Fruit fly (Drosophila melanogaster) whole organism, embryonic: ENCODE results near the gene CG34453.

Experiments used
- BEAF-32 ChIP-seq: fragments of 200-800 bp; sonication (Bioruptor generic); optimal IDR thresholded peaks from 3 replicates; lab custom pipeline; 2017; ENCODE audit warnings: missing biosample characterization, missing genetic modification characterization, mild to moderate bottlenecking, moderate library complexity, missing genetic modification reagents
- CG10543 ChIP-seq: fragments of 200-800 bp; sonication (Bioruptor generic); optimal IDR thresholded peaks from 3 replicates; lab custom pipeline; 2017; ENCODE audit warnings: missing biosample characterization, mild to moderate bottlenecking, missing genetic modification characterization, moderate library complexity
- CG11093 ChIP-seq: fragments of 200-800 bp; sonication (Bioruptor generic); IDR thresholded peaks from 3 replicates; pipeline ENCODE4 v1.3.6; 2022; ENCODE audit warnings: missing biosample characterization, missing genetic modification characterization
- CG12071 ChIP-seq: fragments of 200-800 bp; sonication (Bioruptor generic); optimal IDR thresholded peaks from 3 replicates; lab custom pipeline; 2018; ENCODE audit warnings: missing biosample characterization, mild to moderate bottlenecking, missing genetic modification characterization
- CG12391 ChIP-seq: fragments of 200-800 bp; sonication (Bioruptor generic); optimal IDR thresholded peaks from 3 replicates; lab custom pipeline; 2018; ENCODE audit warnings: missing biosample characterization, mild to moderate bottlenecking, missing genetic modification characterization, moderate library complexity
- CG13296 ChIP-seq: fragments of 200-800 bp; sonication (Bioruptor generic); optimal IDR thresholded peaks from 3 replicates; lab custom pipeline; 2018; ENCODE audit warnings: missing biosample characterization, mild to moderate bottlenecking, missing genetic modification characterization
- CG13894 ChIP-seq: fragments of 200-800 bp; sonication (Bioruptor generic); optimal IDR thresholded peaks from 3 replicates; lab custom pipeline; 2018; ENCODE audit warnings: missing biosample characterization, mild to moderate bottlenecking, missing genetic modification characterization, moderate library complexity
- CG16813 ChIP-seq: fragments of 200-800 bp; sonication (Bioruptor generic); IDR thresholded peaks from 3 replicates; pipeline ENCODE4 v1.3.6; 2022; ENCODE audit warnings: missing biosample characterization, missing genetic modification characterization; ENCODE audit not compliant: partially characterized antibody
- CG2199 ChIP-seq: fragments of 200-800 bp; sonication (Bioruptor generic); IDR thresholded peaks from 3 replicates; pipeline ENCODE4 v1.3.6; 2022; ENCODE audit warnings: missing biosample characterization, missing genetic modification characterization
- CG2202 ChIP-seq: fragments of 200-800 bp; sonication (Bioruptor generic); optimal IDR thresholded peaks from 2 replicates; lab custom pipeline; 2018; ENCODE audit warnings: missing biosample characterization, mild to moderate bottlenecking, missing genetic modification characterization
- CG32767 ChIP-seq: fragments of 200-800 bp; sonication (Bioruptor generic); IDR thresholded peaks from 2 replicates; pipeline ENCODE4 v1.3.6; 2022; ENCODE audit warnings: missing biosample characterization, missing genetic modification characterization
- CG3847 ChIP-seq: fragments of 200-800 bp; sonication (Bioruptor generic); IDR thresholded peaks from 2 replicates; pipeline ENCODE4 v1.3.6; 2022; ENCODE audit warnings: missing biosample characterization, missing genetic modification characterization
- CG5245 ChIP-seq: fragments of 200-800 bp; sonication (Bioruptor generic); optimal IDR thresholded peaks from 3 replicates; lab custom pipeline; 2016; ENCODE audit warnings: missing biosample characterization, missing genetic modification characterization
- CG6791 ChIP-seq: fragments of 200-800 bp; sonication (Bioruptor generic); IDR thresholded peaks from 3 replicates; pipeline ENCODE4 v1.3.6; 2022; ENCODE audit warnings: missing biosample characterization, missing genetic modification characterization; ENCODE audit not compliant: partially characterized antibody
- Chrac-16 ChIP-seq: fragments of 200-800 bp; sonication (Bioruptor generic); optimal IDR thresholded peaks from 3 replicates; lab custom pipeline; 2016; ENCODE audit warnings: missing biosample characterization, missing genetic modification characterization
- Deaf1 ChIP-seq: fragments of 200-800 bp; optimal IDR thresholded peaks from 3 replicates; lab custom pipeline; 2019; ENCODE audit warnings: missing biosample characterization, mild to moderate bottlenecking, missing genetic modification characterization, moderate library complexity
- Dip2 ChIP-seq: fragments of 200-800 bp; sonication (Bioruptor generic); IDR thresholded peaks from 2 replicates; pipeline ENCODE4 v1.3.6; 2022; ENCODE audit warnings: missing biosample characterization, missing genetic modification characterization
- Doc3 ChIP-seq: fragments of 200-800 bp; sonication (Bioruptor generic); IDR thresholded peaks from 3 replicates; pipeline ENCODE4 v1.3.6; 2022; ENCODE audit warnings: missing biosample characterization, missing genetic modification characterization; ENCODE audit not compliant: partially characterized antibody
- Ets97D ChIP-seq: fragments of 200-800 bp; sonication (Bioruptor generic); optimal IDR thresholded peaks from 3 replicates; lab custom pipeline; 2016; ENCODE audit warnings: missing biosample characterization, missing genetic modification characterization
- Gug ChIP-seq: fragments of 200-800 bp; sonication (Bioruptor generic); IDR thresholded peaks from 4 replicates; pipeline ENCODE4 v1.3.6; 2022; ENCODE audit warnings: missing biosample characterization, missing genetic modification characterization
- Oaz ChIP-seq: fragments of 200-800 bp; sonication (Bioruptor generic); IDR thresholded peaks from 2 replicates; pipeline ENCODE4 v1.3.6; 2022; ENCODE audit warnings: missing biosample characterization, missing genetic modification characterization
- Rfx ChIP-seq: fragments of 200-800 bp; sonication (Bioruptor generic); IDR thresholded peaks from 2 replicates; pipeline ENCODE4 v1.3.6; 2022; ENCODE audit warnings: missing biosample characterization, missing genetic modification characterization
- Trl ChIP-seq, 3 experiments: fragments of >200 bp in 2 of 3; fragments of 200-800 bp in 1 of 3; sonication (Bioruptor generic) in 1 of 3; optimal IDR thresholded peaks; 2 replicates in 1 of 3; 3 replicates in 2 of 3; lab custom pipeline; 2016 to 2017; ENCODE audit warnings: missing biosample characterization in 1 of 3, missing genetic modification characterization in 1 of 3
- ara ChIP-seq: fragments of 200-800 bp; sonication (Bioruptor generic); IDR thresholded peaks from 2 replicates; pipeline ENCODE4 v1.3.6; 2022; ENCODE audit warnings: missing biosample characterization, missing genetic modification characterization
- br ChIP-seq: fragments of >200 bp; optimal IDR thresholded peaks from 2 replicates; lab custom pipeline; 2017
- crp ChIP-seq, 2 experiments: fragments of 200-800 bp; sonication (Bioruptor generic); optimal IDR thresholded peaks; 2 replicates in 1 of 2; 3 replicates in 1 of 2; lab custom pipeline; 2017; ENCODE audit warnings: missing biosample characterization in 2 of 2, missing genetic modification characterization in 2 of 2, mild to moderate bottlenecking in 1 of 2, moderate library complexity in 1 of 2
- ewg ChIP-seq: fragments of 200-800 bp; sonication (Bioruptor generic); optimal IDR thresholded peaks from 3 replicates; lab custom pipeline; 2017; ENCODE audit warnings: mild to moderate bottlenecking, missing biosample characterization, missing genetic modification reagents, missing genetic modification characterization
- inv ChIP-seq: fragments of 200-800 bp; sonication (Bioruptor generic); IDR thresholded peaks from 2 replicates; pipeline ENCODE4 v1.3.6; 2022; ENCODE audit warnings: missing biosample characterization, missing genetic modification characterization; ENCODE audit not compliant: partially characterized antibody
- nerfin-1 ChIP-seq: fragments of 200-800 bp; sonication (Bioruptor generic); optimal IDR thresholded peaks from 3 replicates; lab custom pipeline; 2019; ENCODE audit warnings: missing biosample characterization, mild to moderate bottlenecking, missing genetic modification characterization, moderate library complexity
- pros ChIP-seq: fragments of 200-800 bp; sonication (Bioruptor generic); optimal IDR thresholded peaks from 3 replicates; lab custom pipeline; 2019; ENCODE audit warnings: missing biosample characterization, mild to moderate bottlenecking, missing genetic modification characterization, moderate library complexity
- ranshi ChIP-seq: fragments of 200-800 bp; sonication (Bioruptor generic); IDR thresholded peaks from 2 replicates; pipeline ENCODE4 v1.3.6; 2022; ENCODE audit warnings: missing biosample characterization, missing genetic modification characterization
- sc ChIP-seq, 3 experiments: fragments of >200 bp in 2 of 3; fragments of 200-800 bp in 1 of 3; sonication (Bioruptor generic) in 1 of 3; optimal IDR thresholded peaks; 2 replicates in 2 of 3; 3 replicates in 1 of 3; lab custom pipeline; 2017; ENCODE audit warnings: mild to moderate bottlenecking in 1 of 3, missing biosample characterization in 1 of 3, missing genetic modification characterization in 1 of 3, missing genetic modification reagents in 1 of 3
- sens ChIP-seq: fragments of 200-800 bp; sonication (Bioruptor generic); peaks from one replicate; lab custom pipeline; 2016; ENCODE audit warnings: missing biosample characterization, missing genetic modification characterization
- slp2 ChIP-seq: fragments of 200-800 bp; sonication (Bioruptor generic); optimal IDR thresholded peaks from 2 replicates; lab custom pipeline; 2016; ENCODE audit warnings: missing biosample characterization, missing genetic modification characterization
- tin ChIP-seq: fragments of 200-800 bp; sonication (Bioruptor generic); optimal IDR thresholded peaks from 3 replicates; lab custom pipeline; 2016; ENCODE audit warnings: missing biosample characterization, missing genetic modification characterization
- trem ChIP-seq: fragments of 200-800 bp; optimal IDR thresholded peaks from 3 replicates; lab custom pipeline; 2019; ENCODE audit warnings: missing biosample characterization, mild to moderate bottlenecking, missing genetic modification characterization, moderate library complexity
- twi ChIP-seq: fragments of 200-800 bp; optimal IDR thresholded peaks from 2 replicates; lab custom pipeline; 2019; ENCODE audit warnings: missing biosample characterization, mild to moderate bottlenecking, missing genetic modification characterization, moderate library complexity
- tx ChIP-seq: fragments of 200-800 bp; sonication (Bioruptor generic); optimal IDR thresholded peaks from 2 replicates; lab custom pipeline; 2016; ENCODE audit warnings: missing biosample characterization, missing genetic modification characterization
- vvl ChIP-seq: fragments of 200-800 bp; sonication (Bioruptor generic); IDR thresholded peaks from 2 replicates; pipeline ENCODE4 v1.3.6; 2022; ENCODE audit warnings: missing biosample characterization, missing genetic modification characterization
- z ChIP-seq: fragments of 200-800 bp; sonication (Bioruptor generic); IDR thresholded peaks from 3 replicates; pipeline ENCODE4 v1.3.6; 2022; ENCODE audit warnings: missing biosample characterization, missing genetic modification characterization

CG34453 gene

DNA sequence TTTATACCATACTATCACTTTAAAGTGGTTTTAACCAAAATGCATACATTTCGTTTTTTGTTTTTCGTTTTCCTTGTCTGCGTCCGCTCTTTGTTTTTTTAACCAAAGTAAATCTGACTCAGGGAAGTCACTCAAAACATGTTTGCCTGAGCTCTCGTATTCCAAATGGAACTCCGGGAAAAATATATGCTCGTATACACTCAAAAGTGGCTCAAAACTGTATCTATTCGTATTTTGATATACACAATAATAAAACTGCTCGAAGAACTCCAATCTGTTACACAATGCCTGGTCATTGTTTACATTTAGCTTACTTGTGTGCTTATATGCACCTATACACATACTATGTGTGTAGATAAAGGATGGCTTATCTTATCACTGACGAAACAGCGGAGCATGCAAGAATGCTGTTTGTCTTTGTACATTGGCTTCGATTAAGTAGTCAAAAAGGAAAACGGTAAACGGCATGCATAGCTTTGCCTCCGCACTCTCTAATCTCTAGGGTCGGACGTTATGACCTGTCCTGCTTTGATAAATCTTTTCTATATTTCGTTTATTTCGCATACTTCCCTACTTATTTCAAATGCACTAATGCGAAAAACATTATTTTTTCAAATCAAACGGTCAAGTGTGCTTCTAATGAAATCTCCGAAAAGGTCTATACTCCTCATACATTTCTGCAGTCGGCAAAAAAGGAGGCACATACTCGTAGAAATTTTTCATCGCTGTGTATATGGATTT lies 37.8 kb upstream of the CG34453 start, which contains the start of gene miple2 (continued):
- TF ChIP-seq BEAF-32 (GFP tag; lab: Kevin White, UChicago) (no peak), CG32767 (GFP tag; lab: Robert Waterston, UW) (peak; percentile 88), Chrac-16 (no peak), slp2 (GFP tag; lab: Kevin White, UChicago) (peak; percentile 33), Oaz (no peak), CG5245 (GFP tag; lab: Kevin White, UChicago) (no peak), tin (GFP tag; lab: Kevin White, UChicago) (no peak)

DNA sequence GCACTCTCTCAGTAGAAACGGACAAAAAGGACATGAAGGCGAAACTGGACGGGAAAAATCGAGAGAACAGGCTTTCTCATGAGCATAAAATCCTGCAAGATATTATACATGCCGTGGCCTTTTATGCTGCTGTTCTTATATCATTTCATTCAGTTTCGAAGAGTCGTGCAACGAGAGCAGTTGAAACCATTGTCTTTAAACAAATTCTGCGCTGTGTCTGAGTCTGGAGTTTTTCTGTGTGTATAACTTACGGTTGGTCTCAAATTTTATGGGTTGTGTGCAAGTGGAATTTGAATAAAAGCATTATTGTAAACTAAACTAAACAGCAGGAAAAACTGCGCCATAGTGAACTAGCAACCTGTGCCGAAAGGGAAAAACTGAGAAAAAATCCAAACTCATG lies 34.5 kb upstream of the CG34453 start:
- peak; percentile 7 for TF ChIP-seq nerfin-1 (tag; lab: Kevin White, UChicago)
- no peak for TF ChIP-seq sc (optimal IDR thresholded peaks at IDR 0.05; lab: Kevin White, UChicago)
- no peak for TF ChIP-seq sc (GFP tag; optimal IDR thresholded peaks at IDR 0.05; lab: Kevin White, UChicago)
- no peak for TF ChIP-seq CG13296 (GFP tag; lab: Kevin White, UChicago)
- TF ChIP-seq ewg (GFP tag; lab: Kevin White, UChicago): peak; percentile 37
- peak in 1 of 2 experiments; percentile 44 for TF ChIP-seq Trl (optimal IDR thresholded peaks at IDR 0.05; lab: Kevin White, UChicago)
- no peak for TF ChIP-seq Trl (GFP tag; optimal IDR thresholded peaks at IDR 0.05; lab: Kevin White, UChicago)
- TF ChIP-seq CG2199: 0 out of 3 replicates have a peak, but pooled peaks have one; percentile 26
- TF ChIP-seq z: peak; percentile 65; the same call in 1 of the 3 replicates

DNA sequence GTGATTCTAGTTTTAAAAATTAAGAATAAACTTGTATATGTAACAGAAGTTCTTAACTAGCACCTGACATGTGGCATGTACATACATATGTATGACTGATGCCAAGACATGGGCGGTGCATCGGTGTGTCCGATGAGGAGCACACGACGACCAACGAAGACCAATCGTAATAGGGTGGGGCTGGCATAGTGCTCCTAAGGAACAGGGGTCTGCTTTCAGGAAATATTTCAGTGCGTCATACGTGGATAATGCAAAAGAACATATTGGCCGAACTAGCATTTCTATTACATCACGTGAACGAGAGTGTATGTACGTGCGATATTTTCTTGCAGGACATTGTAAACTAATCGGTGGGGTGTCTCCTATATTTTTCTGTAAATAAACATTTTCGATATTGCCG lies 33.9 kb upstream of the CG34453 start, which contains the start of gene miple1:
Gene miple1 (plus strand): TSS at position 217 of the 400 bp plus-strand sequence.
- TF ChIP-seq CG13894 (peak; percentile 29), Deaf1 (tag; lab: Kevin White, UChicago) (peak; percentile 85), CG10543 (GFP tag; lab: Kevin White, UChicago) (no peak), sens (GFP tag; lab: Kevin White, UChicago) (peak; percentile 61)

DNA sequence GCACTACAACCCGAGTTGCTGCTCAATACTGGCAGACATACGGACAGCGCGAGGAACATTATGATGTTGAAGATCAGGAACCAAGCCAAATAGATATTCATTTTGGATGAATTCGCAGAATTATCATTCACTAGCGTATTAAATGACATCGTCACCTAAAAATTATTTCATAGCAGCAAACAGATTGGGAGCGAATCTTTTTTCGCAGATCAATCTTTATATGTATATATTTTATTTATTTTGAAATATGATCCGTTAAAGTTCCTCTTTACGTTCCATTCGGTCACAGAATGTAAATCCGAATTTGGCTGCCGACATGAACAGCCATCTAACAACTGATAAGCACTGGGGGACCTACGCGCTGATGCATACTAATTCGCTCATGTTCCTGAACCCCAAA lies 32.7 kb upstream of the CG34453 start, which contains the start of gene CG34263:
Gene CG34263 (minus strand): TSS at position 101 of the 400 bp plus-strand sequence.
- TF ChIP-seq Oaz (no peak), CG6791 (GFP tag; lab: Robert Waterston, UW) (peak; percentile 13; the same call in 1 of the 3 replicates), vvl (GFP tag; lab: Robert Waterston, UW) (peak; percentile 33; the same call in 1 of the 2 replicates), ara (no peak), CG12391 (no peak)
- TF ChIP-seq, all 482 proteins: peak for 2

DNA sequence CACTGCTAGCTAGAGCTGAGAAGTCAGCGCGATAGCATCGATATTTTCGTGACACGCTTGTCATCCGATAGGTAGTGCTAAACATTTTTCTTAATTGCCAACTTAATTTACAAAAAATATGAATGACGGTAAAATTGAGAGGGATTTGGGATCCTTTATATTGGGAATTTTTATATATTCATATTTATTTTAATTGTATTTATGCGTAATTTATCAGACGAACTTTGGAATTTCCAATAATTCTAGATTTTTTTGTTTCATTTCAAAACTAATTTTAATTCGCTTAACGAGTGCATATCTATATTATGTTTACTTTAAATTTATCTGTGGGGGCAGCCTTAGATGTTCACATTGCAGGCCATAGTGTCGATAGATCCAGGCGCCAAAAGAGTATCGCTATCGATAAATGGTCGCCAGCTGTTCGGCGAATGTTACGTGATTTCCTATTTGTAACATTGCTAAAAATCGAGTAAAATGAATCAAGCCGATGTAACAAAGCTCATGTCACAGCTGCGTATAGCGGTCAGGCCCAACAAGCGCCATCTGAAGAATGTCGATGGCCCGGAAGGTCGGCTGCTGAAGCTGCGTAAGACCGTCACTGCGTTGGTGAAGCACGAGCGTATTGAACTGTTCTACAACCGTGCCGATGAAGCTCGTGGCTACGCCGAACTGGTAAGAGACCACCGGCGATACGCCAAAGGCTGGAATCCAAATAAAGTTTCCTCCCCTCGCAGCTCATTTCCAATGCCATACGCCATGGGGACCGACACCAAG lies 31.4 kb upstream of the CG34453 start, which contains the start of the genes Tudor-SN and mRpL17:
Gene Tudor-SN (minus strand): TSS at position 3 of the 774 bp plus-strand sequence.
Gene mRpL17 (plus strand): TSS at position 402 of the 774 bp plus-strand sequence.
- peak; percentile 66 for TF ChIP-seq Rfx (GFP tag; lab: Robert Waterston, UW)
- TF ChIP-seq CG16813 (GFP tag; lab: Robert Waterston, UW): peak; percentile 98
- peak; percentile 98 for TF ChIP-seq inv (GFP tag; lab: Robert Waterston, UW)
- no peak for TF ChIP-seq ranshi (GFP tag; lab: Robert Waterston, UW)
- TF ChIP-seq CG11093 (GFP tag; lab: Robert Waterston, UW): no peak
- peak in 1 of 2 experiments; percentile 83 for TF ChIP-seq crp (GFP tag; optimal IDR thresholded peaks at IDR 0.05; lab: Kevin White, UChicago)
- TF ChIP-seq br: no peak
- TF ChIP-seq Dip2 (GFP tag; lab: Robert Waterston, UW): no peak
- TF ChIP-seq tx (GFP tag; lab: Kevin White, UChicago): no peak
- TF ChIP-seq CG3847 (GFP tag; lab: Robert Waterston, UW): peak; percentile 59
- TF ChIP-seq twi (tag; lab: Kevin White, UChicago): no peak
- TF ChIP-seq Doc3 (GFP tag; lab: Robert Waterston, UW): peak; percentile 84
- TF ChIP-seq Gug (GFP tag; lab: Robert Waterston, UW): peak; percentile 54; the same call in 1 of the 4 replicates
- TF ChIP-seq pros (GFP tag; lab: Kevin White, UChicago): no peak
- no peak for TF ChIP-seq CG2202 (tag; lab: Kevin White, UChicago)
- peak; percentile 42 for TF ChIP-seq Ets97D
- TF ChIP-seq CG12071 (GFP tag; lab: Kevin White, UChicago): no peak
- TF ChIP-seq trem: peak; percentile 98
